Fruit fly (Drosophila melanogaster): ENCODE results near the gene CG32512.

Gene CG32512

dm6 chrX:21027929-21028575, 39.3 kb downstream of the CG32512 start, which contains the start of gene CG1532 (continued):
- TF ChIP-seq CG12391 (tag; optimal IDR thresholded peaks at IDR 0.05) (peak; percentile 5), CG6654 (GFP tag; optimal IDR thresholded peaks at IDR 0.05) (no peak), sima (GFP tag; optimal IDR thresholded peaks at IDR 0.05) (no peak), tap (tag; optimal IDR thresholded peaks at IDR 0.05) (no peak), Poxn (GFP tag; IDR thresholded peaks at IDR 0.05) (no peak), CG14710 (tag; optimal IDR thresholded peaks at IDR 0.05) (peak; percentile 24), CG10321 (GFP tag; IDR thresholded peaks at IDR 0.05) (no peak), unc-4 (GFP tag; IDR thresholded peaks at IDR 0.05; ENCODE audit: partially characterized antibody) (peak; percentile 64; the same call in 1 of the 2 replicates), mam (GFP tag; optimal IDR thresholded peaks at IDR 0.05) (no peak), CG6689 (GFP tag; IDR thresholded peaks at IDR 0.05) (no peak), Mes4 (GFP tag; optimal IDR thresholded peaks at IDR 0.05) (no peak), inv (GFP tag; IDR thresholded peaks at IDR 0.05; ENCODE audit: partially characterized antibody) (peak; percentile 49; the same call in 1 of the 2 replicates), CG2678 (tag; optimal IDR thresholded peaks at IDR 0.05) (no peak), wek (GFP tag; optimal IDR thresholded peaks at IDR 0.05) (no peak), CG15514 (GFP tag; optimal IDR thresholded peaks at IDR 0.05) (peak; percentile 48), Xrp1 (GFP tag; IDR thresholded peaks at IDR 0.05) (no peak), CG7987 (GFP tag; optimal IDR thresholded peaks at IDR 0.05) (no peak), scrt (GFP tag; optimal IDR thresholded peaks at IDR 0.05) (peak; percentile 67), CG18619 (GFP tag; optimal IDR thresholded peaks at IDR 0.05) (no peak), grau (tag; optimal IDR thresholded peaks at IDR 0.05) (no peak), NK7.1 (GFP tag; optimal IDR thresholded peaks at IDR 0.05) (no peak), CG13296 (GFP tag; optimal IDR thresholded peaks at IDR 0.05) (no peak), Lim3 (GFP tag; IDR thresholded peaks at IDR 0.05) (no peak), vnd (GFP tag; IDR thresholded peaks at IDR 0.05; ENCODE audit: partially characterized antibody) (no peak), chn (GFP tag; optimal IDR thresholded peaks at IDR 0.05) (no peak), Oli (tag; optimal IDR thresholded peaks at IDR 0.05) (no peak), CG18476 (GFP tag; optimal IDR thresholded peaks at IDR 0.05) (peak; percentile 3), CG8924 (tag; optimal IDR thresholded peaks at IDR 0.05) (no peak), C15 (GFP tag; IDR thresholded peaks at IDR 0.05) (no peak), CG7928 (GFP tag; optimal IDR thresholded peaks at IDR 0.05) (no peak), az2 (GFP tag; optimal IDR thresholded peaks at IDR 0.05) (no peak), CG6272 (GFP tag; IDR thresholded peaks at IDR 0.05) (no peak), tx (GFP tag; optimal IDR thresholded peaks at IDR 0.05) (no peak), CG2202 (tag; optimal IDR thresholded peaks at IDR 0.05) (no peak), wor (GFP tag; IDR thresholded peaks at IDR 0.05) (no peak), Xbp1 (GFP tag; optimal IDR thresholded peaks at IDR 0.05) (no peak), zfh2 (GFP tag; optimal IDR thresholded peaks at IDR 0.05) (no peak), eve (GFP tag; optimal IDR thresholded peaks at IDR 0.05) (no peak), zen (tag; optimal IDR thresholded peaks at IDR 0.05) (no peak), Bteb2 (GFP tag; optimal IDR thresholded peaks at IDR 0.05) (no peak), HmgD (GFP tag; optimal IDR thresholded peaks at IDR 0.05) (no peak), emc (GFP tag; optimal IDR thresholded peaks at IDR 0.05) (no peak), CG7357 (GFP tag; IDR thresholded peaks at IDR 0.05) (no peak), CG9609 (GFP tag; optimal IDR thresholded peaks at IDR 0.05) (no peak), ac (GFP tag; optimal IDR thresholded peaks at IDR 0.05) (no peak), ara (GFP tag; IDR thresholded peaks at IDR 0.05) (no peak), jumu (GFP tag; optimal IDR thresholded peaks at IDR 0.05) (peak; percentile 4), CG1792 (GFP tag; optimal IDR thresholded peaks at IDR 0.05) (no peak), eyg (GFP tag; optimal IDR thresholded peaks at IDR 0.05) (no peak), CG8478 (optimal IDR thresholded peaks at IDR 0.05) (no peak), HLH3B (GFP tag; IDR thresholded peaks at IDR 0.05) (no peak), Nf-YB (GFP tag; optimal IDR thresholded peaks at IDR 0.05) (no peak)

All from whole organism, embryonic.